Worm (Caenorhabditis elegans): Measurements from ENCODE around the gene fipr-2.

DNA sequence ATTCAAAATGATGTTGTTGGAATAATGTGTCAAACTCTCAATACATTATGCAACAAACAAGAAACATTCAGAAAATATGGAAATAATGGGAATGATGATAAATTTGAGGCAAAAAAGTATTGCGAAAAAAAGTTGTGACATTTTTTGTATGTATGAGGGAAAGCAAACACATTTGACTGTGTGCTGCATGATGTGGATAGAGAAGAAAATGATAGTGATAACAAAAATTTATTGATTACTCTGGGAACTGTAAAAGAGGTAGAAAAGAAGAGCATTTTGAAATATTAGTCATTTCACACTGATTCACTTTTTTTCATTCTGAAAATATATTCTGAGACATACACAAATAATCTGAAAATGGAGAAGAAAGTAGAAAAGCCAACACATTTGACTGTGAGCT, 17.3 kb upstream of the fipr-2 start:
- TF ChIP-seq nhr-11 (tag; optimal IDR thresholded peaks at IDR 0.05) (no peak), pha-4 (tag; optimal IDR thresholded peaks at IDR 0.05) (peak; percentile 13), nfya-1 (tag; optimal IDR thresholded peaks at IDR 0.05; ENCODE audit: insufficient read depth) (no peak), fos-1 (tag; optimal IDR thresholded peaks at IDR 0.05) (no peak), nhr-12 (tag; optimal IDR thresholded peaks at IDR 0.05) (no peak), nhr-25 (tag; optimal IDR thresholded peaks at IDR 0.05) (no peak), ama-1 (optimal IDR thresholded peaks at IDR 0.05) (no peak), aly-2 (tag; optimal IDR thresholded peaks at IDR 0.05) (no peak)
